Fruit fly (Drosophila melanogaster): ENCODE results near the gene Gbeta5.

dm6 chrX:8148556-8148955 lies 3.5 kb downstream of the Gbeta5 start, which contains the start of gene CG10959:
- no peak for TF ChIP-seq da (GFP tag; optimal IDR thresholded peaks at IDR 0.05)
- no peak for TF ChIP-seq Aef1 (GFP tag; IDR thresholded peaks at IDR 0.05)
- TF ChIP-seq Rx (GFP tag; IDR thresholded peaks at IDR 0.05) = no peak
- TF ChIP-seq D19A (tag; optimal IDR thresholded peaks at IDR 0.05) = no peak
- TF ChIP-seq hbn (GFP tag; IDR thresholded peaks at IDR 0.05; ENCODE audit: partially characterized antibody) = no peak
- no peak for TF ChIP-seq Hr78 (GFP tag; optimal IDR thresholded peaks at IDR 0.05)
- no peak for TF ChIP-seq CG4282 (GFP tag; optimal IDR thresholded peaks at IDR 0.05)
- TF ChIP-seq CG15269 (tag; optimal IDR thresholded peaks at IDR 0.05) = no peak
- TF ChIP-seq tio (GFP tag; optimal IDR thresholded peaks at IDR 0.05) = no peak

Measured in whole organism, embryonic.